Fruit fly (Drosophila melanogaster) whole organism, wandering third instar larva: ENCODE data around the gene CG3823.

Source experiments
- Abd-B ChIP-seq: fragments of >200 bp; optimal IDR thresholded peaks from 2 replicates; lab custom pipeline; 2017; ENCODE audit warnings: missing biosample characterization, missing genetic modification characterization
- CG32264 ChIP-seq: fragments of 200-800 bp; sonication (Bioruptor generic); optimal IDR thresholded peaks from 2 replicates; lab custom pipeline; 2016; ENCODE audit warnings: missing biosample characterization, missing genetic modification characterization
- CG9705 ChIP-seq: fragments of 200-800 bp; sonication (Bioruptor generic); optimal IDR thresholded peaks from 2 replicates; lab custom pipeline; 2018; ENCODE audit warnings: missing biosample characterization, mild to moderate bottlenecking, missing genetic modification characterization
- CrebA ChIP-seq: fragments of 200-800 bp; sonication (Bioruptor generic); optimal IDR thresholded peaks from 2 replicates; lab custom pipeline; 2016; ENCODE audit warnings: missing biosample characterization, mild to moderate bottlenecking, missing genetic modification characterization, borderline replicate concordance
- Dfd ChIP-seq: fragments of >200 bp; optimal IDR thresholded peaks from 2 replicates; lab custom pipeline; 2017; ENCODE audit warnings: missing biosample characterization, missing genetic modification characterization
- Dif ChIP-seq: fragments of 200-275, 200-300 bp; sonication (Bioruptor generic); optimal IDR thresholded peaks from 2 replicates; lab custom pipeline; 2018; ENCODE audit warnings: missing biosample characterization, missing genetic modification characterization; ENCODE audit not compliant: partially characterized antibody
- GATAd ChIP-seq: sonication (Bioruptor generic); optimal IDR thresholded peaks from 2 replicates; lab custom pipeline; 2016; ENCODE audit warnings: missing biosample characterization, missing genetic modification characterization
- HLH106 ChIP-seq: fragments of 200-800 bp; optimal IDR thresholded peaks from 3 replicates; lab custom pipeline; 2019; ENCODE audit warnings: missing biosample characterization, mild to moderate bottlenecking, missing genetic modification characterization, moderate library complexity
- Hnf4 ChIP-seq: fragments of 200-800 bp; sonication (Bioruptor generic); optimal IDR thresholded peaks from 2 replicates; lab custom pipeline; 2016; ENCODE audit warnings: missing biosample characterization, mild to moderate bottlenecking, missing genetic modification characterization
- Hr78 ChIP-seq: fragments of >200 bp; optimal IDR thresholded peaks from 2 replicates; lab custom pipeline; 2017; ENCODE audit warnings: missing biosample characterization, missing genetic modification characterization
- Hr83 ChIP-seq: fragments of 200-300 bp; sonication (Bioruptor generic); optimal IDR thresholded peaks from 2 replicates; lab custom pipeline; 2016; ENCODE audit warnings: missing biosample characterization, mild to moderate bottlenecking, missing genetic modification characterization, moderate library complexity; ENCODE audit not compliant: poor library complexity, severe bottlenecking
- Jra ChIP-seq: sonication (Bioruptor generic); optimal IDR thresholded peaks from 2 replicates; lab custom pipeline; 2016; ENCODE audit warnings: missing biosample characterization, missing genetic modification characterization
- Mio ChIP-seq: sonication (Bioruptor generic); optimal IDR thresholded peaks from 2 replicates; lab custom pipeline; 2016; ENCODE audit warnings: missing biosample characterization, missing genetic modification characterization
- Myc ChIP-seq: fragments of >200 bp; optimal IDR thresholded peaks from 2 replicates; lab custom pipeline; 2017
- N ChIP-seq: fragments of >200 bp; optimal IDR thresholded peaks from 2 replicates; lab custom pipeline; 2018; ENCODE audit warnings: missing biosample characterization, missing external identifiers, missing genetic modification characterization
- OdsH ChIP-seq: fragments of 200-800 bp; sonication (Bioruptor generic); optimal IDR thresholded peaks from 2 replicates; lab custom pipeline; 2016; ENCODE audit warnings: missing biosample characterization, mild to moderate bottlenecking, missing genetic modification characterization
- Rel ChIP-seq, 2 experiments: fragments of 200-800 bp; sonication (Bioruptor generic) in 1 of 2; optimal IDR thresholded peaks; 2 replicates in 1 of 2; 3 replicates in 1 of 2; lab custom pipeline; 2016 to 2019; ENCODE audit warnings: mild to moderate bottlenecking in 2 of 2, missing biosample characterization in 2 of 2, missing genetic modification characterization in 2 of 2, moderate library complexity in 1 of 2
- Sp1 ChIP-seq: fragments of 200-800 bp; sonication (Bioruptor generic); optimal IDR thresholded peaks from 3 replicates; lab custom pipeline; 2019; ENCODE audit warnings: missing biosample characterization, mild to moderate bottlenecking, missing genetic modification characterization, moderate library complexity
- Vsx2 ChIP-seq: fragments of 200-300, 225-300 bp; sonication (Bioruptor generic); optimal IDR thresholded peaks from 2 replicates; lab custom pipeline; 2018; ENCODE audit warnings: missing biosample characterization, missing genetic modification characterization; ENCODE audit not compliant: partially characterized antibody
- br ChIP-seq: fragments of 200-800 bp; sonication (Bioruptor generic); optimal IDR thresholded peaks from 2 replicates; lab custom pipeline; 2016; ENCODE audit warnings: missing biosample characterization, missing genetic modification characterization
- brk ChIP-seq: fragments of 200-800 bp; sonication (Bioruptor generic); optimal IDR thresholded peaks from 2 replicates; lab custom pipeline; 2016; ENCODE audit warnings: missing biosample characterization, mild to moderate bottlenecking, missing genetic modification characterization
- dl ChIP-seq, 2 experiments: fragments of 175-275, 200-275 bp in 1 of 2; fragments of 200-275 bp in 1 of 2; sonication (Bioruptor generic); optimal IDR thresholded peaks; lab custom pipeline; 2018; ENCODE audit warnings: mild to moderate bottlenecking in 2 of 2, missing biosample characterization in 2 of 2, missing genetic modification characterization in 2 of 2, moderate library complexity in 2 of 2; ENCODE audit not compliant: partially characterized antibody in 2 of 2, insufficient read depth in 1 of 2
- dmrt93B ChIP-seq: fragments of 200-800 bp; sonication (Bioruptor generic); optimal IDR thresholded peaks from 2 replicates; lab custom pipeline; 2018; ENCODE audit warnings: missing biosample characterization, mild to moderate bottlenecking, missing genetic modification characterization
- dsf ChIP-seq: sonication (Bioruptor generic); optimal IDR thresholded peaks from 2 replicates; lab custom pipeline; 2016; ENCODE audit warnings: missing biosample characterization, missing genetic modification characterization, borderline replicate concordance
- ey ChIP-seq: fragments of 200-800 bp; sonication (Bioruptor generic); optimal IDR thresholded peaks from 2 replicates; lab custom pipeline; 2016; ENCODE audit warnings: missing biosample characterization, missing genetic modification characterization
- foxo ChIP-seq, 2 experiments: fragments of 200-800 bp; sonication (Bioruptor generic); optimal IDR thresholded peaks; 2 replicates in 1 of 2; 3 replicates in 1 of 2; lab custom pipeline; 2016 to 2017; ENCODE audit warnings: missing biosample characterization in 2 of 2, missing genetic modification characterization in 2 of 2
- fru ChIP-seq: fragments of 200-800 bp; sonication (Bioruptor generic); optimal IDR thresholded peaks from 3 replicates; lab custom pipeline; 2016; ENCODE audit warnings: missing biosample characterization, mild to moderate bottlenecking, missing genetic modification characterization
- h ChIP-seq: fragments of 200-800 bp; sonication (Bioruptor generic); optimal IDR thresholded peaks from 3 replicates; lab custom pipeline; 2016; ENCODE audit warnings: missing biosample characterization, mild to moderate bottlenecking, missing genetic modification characterization
- jim ChIP-seq: fragments of 175-275, 200-325 bp; sonication (Bioruptor generic); optimal IDR thresholded peaks from 2 replicates; lab custom pipeline; 2016; ENCODE audit warnings: missing biosample characterization, mild to moderate bottlenecking, missing genetic modification characterization
- lola ChIP-seq: fragments of >200 bp; optimal IDR thresholded peaks from 2 replicates; lab custom pipeline; 2017; ENCODE audit warnings: missing biosample characterization, missing genetic modification characterization
- pan ChIP-seq: fragments of >200 bp; optimal IDR thresholded peaks from 2 replicates; lab custom pipeline; 2017
- psq ChIP-seq: fragments of 200-800 bp; sonication (Bioruptor generic); optimal IDR thresholded peaks from 3 replicates; lab custom pipeline; 2017; ENCODE audit warnings: missing biosample characterization, mild to moderate bottlenecking, missing genetic modification characterization, moderate library complexity
- rgr ChIP-seq: fragments of 200-800 bp; sonication (Bioruptor generic); optimal IDR thresholded peaks from 3 replicates; lab custom pipeline; 2016; ENCODE audit warnings: missing biosample characterization, mild to moderate bottlenecking, missing genetic modification characterization
- sage ChIP-seq: fragments of 200-800 bp; sonication (Bioruptor generic); optimal IDR thresholded peaks from 2 replicates; lab custom pipeline; 2016; ENCODE audit warnings: missing biosample characterization, mild to moderate bottlenecking, missing genetic modification characterization
- sv ChIP-seq: fragments of 200-800 bp; sonication (Bioruptor generic); optimal IDR thresholded peaks from 3 replicates; lab custom pipeline; 2016; ENCODE audit warnings: missing biosample characterization, missing genetic modification characterization
- tai ChIP-seq: sonication (Bioruptor generic); optimal IDR thresholded peaks from 2 replicates; lab custom pipeline; 2016; ENCODE audit warnings: missing biosample characterization, missing genetic modification characterization
- usp ChIP-seq: fragments of >200 bp; optimal IDR thresholded peaks from 2 replicates; lab custom pipeline; 2017; ENCODE audit warnings: missing biosample characterization, missing genetic modification characterization
- woc ChIP-seq: sonication (Bioruptor generic); optimal IDR thresholded peaks from 2 replicates; lab custom pipeline; 2016; ENCODE audit warnings: missing biosample characterization, mild to moderate bottlenecking, missing genetic modification characterization

Gene CG3823

DNA sequence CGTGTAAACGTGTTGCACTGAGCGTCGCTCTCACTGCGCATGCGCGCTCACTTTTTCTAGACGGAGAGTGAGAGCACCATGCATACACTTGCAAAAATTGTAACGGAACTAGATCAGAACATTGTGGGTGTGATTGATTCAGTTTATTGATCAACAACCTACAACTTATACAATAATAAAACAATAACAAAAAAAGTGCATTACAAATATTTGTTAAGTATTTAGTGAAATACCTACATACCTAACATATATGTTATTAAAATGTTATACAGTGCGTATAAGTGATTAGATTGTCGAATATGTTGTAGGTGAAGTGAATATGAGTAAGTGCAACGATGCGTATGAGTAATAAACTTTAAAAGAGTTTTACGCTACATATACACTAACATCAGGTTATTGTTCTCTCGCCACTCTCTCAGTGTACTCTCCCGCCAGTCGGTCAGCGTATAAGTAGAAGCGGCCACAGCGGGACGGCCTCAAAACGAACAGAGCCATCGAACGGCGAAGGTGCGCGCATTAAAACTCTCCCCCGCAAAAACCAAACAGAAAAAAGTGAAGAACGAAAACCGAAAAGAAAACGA lies 26.7 kb downstream of the CG3823 start, which contains the start of gene CG42240:
Gene CG42240, plus strand, starts transcription at position 474 of the 581 bp plus-strand sequence.
- TF ChIP-seq woc (GFP tag; lab: Kevin White, UChicago), result peak; percentile 69
- no peak for TF ChIP-seq jim (GFP tag; lab: Kevin White, UChicago)
- TF ChIP-seq Hnf4 (GFP tag; lab: Kevin White, UChicago), result peak; percentile 75
- TF ChIP-seq sv, result peak; percentile 61
- peak; percentile 89 for TF ChIP-seq OdsH (GFP tag; lab: Kevin White, UChicago)
- TF ChIP-seq psq (GFP tag; lab: Kevin White, UChicago), result peak; percentile 87
- peak; percentile 94 for TF ChIP-seq Sp1
- no peak for TF ChIP-seq Hr78 (GFP tag; lab: Kevin White, UChicago)
- TF ChIP-seq usp (GFP tag; lab: Kevin White, UChicago), result no peak
- TF ChIP-seq Dfd (GFP tag; lab: Kevin White, UChicago), result no peak
- peak; percentile 84 for TF ChIP-seq CG9705 (GFP tag; lab: Kevin White, UChicago)
- no peak for TF ChIP-seq tai
- peak; percentile 31 for TF ChIP-seq dsf (GFP tag; lab: Kevin White, UChicago)
- no peak for TF ChIP-seq Myc
- TF ChIP-seq dmrt93B (GFP tag; lab: Kevin White, UChicago), result peak; percentile 90
- peak; percentile 92 for TF ChIP-seq h (GFP tag; lab: Kevin White, UChicago)
- TF ChIP-seq HLH106 (tag; lab: Kevin White, UChicago), result peak; percentile 90
- TF ChIP-seq Rel (GFP tag; optimal IDR thresholded peaks at IDR 0.05; lab: Kevin White, UChicago), result peak; percentile 49
- TF ChIP-seq Rel (tag; optimal IDR thresholded peaks at IDR 0.05; lab: Kevin White, UChicago), result peak; percentile 59
- peak; percentile 75 for TF ChIP-seq brk (GFP tag; lab: Kevin White, UChicago)
- no peak for TF ChIP-seq Vsx2
- TF ChIP-seq fru, result peak; percentile 92
- TF ChIP-seq br, result peak; percentile 87
- no peak for TF ChIP-seq N (GFP tag; lab: Kevin White, UChicago)
- TF ChIP-seq Dif, result peak; percentile 52
- TF ChIP-seq CG32264 (GFP tag; lab: Kevin White, UChicago), result peak; percentile 61
- TF ChIP-seq Mio, result no peak
- peak in 1 of 2 experiments; percentile 24 for TF ChIP-seq dl (GFP tag; optimal IDR thresholded peaks at IDR 0.05; lab: Kevin White, UChicago; ENCODE audit: insufficient read depth in 1 of 2, partially characterized antibody in 2 of 2)
- TF ChIP-seq ey (GFP tag; lab: Kevin White, UChicago), result peak; percentile 87
- peak; percentile 49 to 90 for TF ChIP-seq foxo (GFP tag; optimal IDR thresholded peaks at IDR 0.05; lab: Kevin White, UChicago)
- TF ChIP-seq Jra, result peak; percentile 53
- no peak for TF ChIP-seq pan
- peak; percentile 84 for TF ChIP-seq rgr
- TF ChIP-seq sage, result peak; percentile 43
- no peak for TF ChIP-seq Hr83 (GFP tag; lab: Kevin White, UChicago)
- peak; percentile 23 for TF ChIP-seq GATAd (GFP tag; lab: Kevin White, UChicago)
- TF ChIP-seq CrebA (GFP tag; lab: Kevin White, UChicago), result peak; percentile 54
- TF ChIP-seq lola (GFP tag; lab: Kevin White, UChicago), result no peak
- no peak for TF ChIP-seq Abd-B (GFP tag; lab: Kevin White, UChicago)

DNA sequence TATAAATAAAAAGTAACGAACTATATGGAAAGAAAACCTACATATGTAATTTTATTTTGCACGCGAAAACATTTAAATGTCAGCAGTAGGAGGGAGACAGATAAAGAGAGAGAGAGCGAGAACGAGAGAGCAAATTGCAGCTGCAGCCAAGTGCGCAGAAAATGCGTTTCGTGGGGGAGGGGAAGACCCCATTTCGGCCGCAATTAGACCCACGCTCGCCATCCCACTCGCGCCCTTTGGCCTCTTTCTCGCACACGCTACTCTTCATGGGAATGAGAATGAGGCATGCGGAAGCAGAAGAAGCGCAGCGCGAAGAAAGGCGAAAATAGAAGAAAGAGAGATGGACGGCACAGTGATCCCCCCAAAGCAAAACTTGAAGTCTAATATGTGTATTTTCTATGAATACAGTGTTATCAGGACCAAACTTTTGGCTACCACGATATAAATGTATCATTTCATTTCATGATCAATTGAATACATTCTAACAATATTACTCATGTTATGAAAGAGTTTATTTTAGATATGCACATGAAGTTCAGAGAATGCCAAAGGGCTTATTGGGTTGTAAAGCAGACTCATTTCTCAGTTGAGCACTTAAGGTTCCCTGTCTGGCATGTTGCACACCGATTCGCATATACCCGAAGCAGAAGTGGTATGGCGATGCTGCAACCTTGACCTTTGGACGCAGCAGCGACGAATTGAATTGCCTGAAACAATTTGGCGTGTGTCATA lies 29.4 kb downstream of the CG3823 start:
- TF ChIP-seq ey (GFP tag; lab: Kevin White, UChicago) (peak; percentile 4), br (no peak), Dif (no peak), h (GFP tag; lab: Kevin White, UChicago) (no peak), Hnf4 (GFP tag; lab: Kevin White, UChicago) (no peak), tai (no peak), Dfd (GFP tag; lab: Kevin White, UChicago) (no peak), pan (no peak), foxo (GFP tag; optimal IDR thresholded peaks at IDR 0.05; lab: Kevin White, UChicago) (peak in 1 of 2 experiments; percentile 15), CrebA (GFP tag; lab: Kevin White, UChicago) (no peak), sv (no peak), dmrt93B (GFP tag; lab: Kevin White, UChicago) (no peak), Vsx2 (no peak), jim (GFP tag; lab: Kevin White, UChicago) (no peak), rgr (peak; percentile 2), dl (GFP tag; optimal IDR thresholded peaks at IDR 0.05; lab: Kevin White, UChicago; ENCODE audit: insufficient read depth in 1 of 2, partially characterized antibody in 2 of 2) (no peak), fru (no peak), Rel (GFP tag; optimal IDR thresholded peaks at IDR 0.05; lab: Kevin White, UChicago) (no peak), Rel (tag; optimal IDR thresholded peaks at IDR 0.05; lab: Kevin White, UChicago) (peak; percentile 93), Mio (no peak), Abd-B (GFP tag; lab: Kevin White, UChicago) (no peak)
